Fruit fly (Drosophila melanogaster): ENCODE results near the gene CG15425.

CG15425 gene

dm6 chr2L:4211335-4211753, 46.0 kb upstream of the CG15425 start (continued):
- TF ChIP-seq lz (GFP tag; optimal IDR thresholded peaks at IDR 0.05) (no peak), Sox15 (GFP tag; optimal IDR thresholded peaks at IDR 0.05) (peak; percentile 15), Blimp-1 (GFP tag; optimal IDR thresholded peaks at IDR 0.05) (peak; percentile 28), esn (GFP tag; optimal IDR thresholded peaks at IDR 0.05) (no peak), fd59A (GFP tag; optimal IDR thresholded peaks at IDR 0.05) (peak; percentile 56), dsx (GFP tag; optimal IDR thresholded peaks at IDR 0.05; ENCODE audit: poor library complexity, severe bottlenecking) (peak; percentile 66), topi (GFP tag; optimal IDR thresholded peaks at IDR 0.05) (peak; percentile 64), Sox14 (GFP tag; optimal IDR thresholded peaks at IDR 0.05) (no peak), dac (GFP tag; optimal IDR thresholded peaks at IDR 0.05) (no peak), svp (GFP tag) (peak; percentile 83), CG9139 (GFP tag; optimal IDR thresholded peaks at IDR 0.05) (peak; percentile 73), CG15336 (GFP tag; IDR thresholded peaks at IDR 0.05) (no peak), cyc (GFP tag; optimal IDR thresholded peaks at IDR 0.05) (peak; percentile 54), fd85E (GFP tag; optimal IDR thresholded peaks at IDR 0.05) (no peak)

dm6 chr2L:4218820-4219219, 38.6 kb upstream of the CG15425 start:
- TF ChIP-seq CG6792 (GFP tag; optimal IDR thresholded peaks at IDR 0.05) = no peak
- TF ChIP-seq CG32006 (GFP tag; optimal IDR thresholded peaks at IDR 0.05) = no peak
- no peak for TF ChIP-seq net (GFP tag; optimal IDR thresholded peaks at IDR 0.05)
- no peak for TF ChIP-seq Sox14 (GFP tag; optimal IDR thresholded peaks at IDR 0.05)
- TF ChIP-seq CG16779 (tag; optimal IDR thresholded peaks at IDR 0.05) = no peak
- no peak for TF ChIP-seq Smox (GFP tag; optimal IDR thresholded peaks at IDR 0.05)
- no peak for TF ChIP-seq esn (GFP tag; optimal IDR thresholded peaks at IDR 0.05)
- no peak for TF ChIP-seq CG6854 (GFP tag; optimal IDR thresholded peaks at IDR 0.05)
- no peak for TF ChIP-seq CG3032 (tag; optimal IDR thresholded peaks at IDR 0.05)
- no peak for TF ChIP-seq salr (GFP tag; optimal IDR thresholded peaks at IDR 0.05)
- no peak for TF ChIP-seq Ets96B (tag; optimal IDR thresholded peaks at IDR 0.05)
- TF ChIP-seq CG7368 (GFP tag; optimal IDR thresholded peaks at IDR 0.05) = no peak
- TF ChIP-seq Blimp-1 (GFP tag; optimal IDR thresholded peaks at IDR 0.05) = no peak
- TF ChIP-seq Hr38 (GFP tag; optimal IDR thresholded peaks at IDR 0.05) = no peak
- TF ChIP-seq CG11294 (GFP tag; IDR thresholded peaks at IDR 0.05) = no peak
- no peak for TF ChIP-seq eg (GFP tag; IDR thresholded peaks at IDR 0.05)

- 0 out of 2 replicates have a peak, but pooled peaks have one; percentile 14 for TF ChIP-seq Gug (GFP tag; IDR thresholded peaks at IDR 0.05)
- no peak for TF ChIP-seq Lpt (GFP tag; optimal IDR thresholded peaks at IDR 0.05)
- TF ChIP-seq CG8119 (GFP tag; IDR thresholded peaks at IDR 0.05) = peak; percentile 32; the same call in 1 of the 3 replicates
- peak in 1 of 2 experiments; percentile 12 for TF ChIP-seq ss (GFP tag; optimal IDR thresholded peaks at IDR 0.05)
- peak; percentile 23 for TF ChIP-seq CG3919 (GFP tag; optimal IDR thresholded peaks at IDR 0.05)
- TF ChIP-seq Smox (GFP tag; optimal IDR thresholded peaks at IDR 0.05) = peak; percentile 7
- no peak for TF ChIP-seq salr (GFP tag; optimal IDR thresholded peaks at IDR 0.05)
- peak; percentile 25 for TF ChIP-seq Eip78C (GFP tag)
Measured at dm6 chr2L:4221354-4222001, 35.9 kb upstream of the CG15425 start, which contains the start of gene ft. Gene ft (minus strand): TSS chr2L:4221796.

- TF ChIP-seq CG6792 (GFP tag; optimal IDR thresholded peaks at IDR 0.05) (peak; percentile 85), CG11294 (GFP tag; IDR thresholded peaks at IDR 0.05) (peak; percentile 55; the same call in 1 of the 2 replicates), dac (GFP tag; optimal IDR thresholded peaks at IDR 0.05) (peak; percentile 87), Eip78C (GFP tag) (peak; percentile 96), CG16779 (tag; optimal IDR thresholded peaks at IDR 0.05) (peak; percentile 73), CG6163 (GFP tag; IDR thresholded peaks at IDR 0.05) (peak; percentile 57), Lpt (GFP tag; optimal IDR thresholded peaks at IDR 0.05) (peak; percentile 78), OdsH (GFP tag; optimal IDR thresholded peaks at IDR 0.05) (peak; percentile 92), topi (GFP tag; optimal IDR thresholded peaks at IDR 0.05) (peak; percentile 63), achi (GFP tag; optimal IDR thresholded peaks at IDR 0.05) (peak; percentile 83), Eip93F (GFP tag; optimal IDR thresholded peaks at IDR 0.05) (no peak), CG32006 (GFP tag; optimal IDR thresholded peaks at IDR 0.05) (peak; percentile 91), CG8119 (GFP tag; IDR thresholded peaks at IDR 0.05) (peak; percentile 92), CG6808 (GFP tag; optimal IDR thresholded peaks at IDR 0.05) (peak; percentile 96), net (GFP tag; optimal IDR thresholded peaks at IDR 0.05) (peak; percentile 71), acj6 (GFP tag; optimal IDR thresholded peaks at IDR 0.05) (peak; percentile 79), Eip75B (GFP tag; optimal IDR thresholded peaks at IDR 0.05) (peak; percentile 87), eg (GFP tag; IDR thresholded peaks at IDR 0.05) (peak; percentile 66; the same call in 2 of the 3 replicates), CG15336 (GFP tag; IDR thresholded peaks at IDR 0.05) (peak; percentile 85), salr (GFP tag; optimal IDR thresholded peaks at IDR 0.05) (peak; percentile 70 to 87), pdm3 (GFP tag; optimal IDR thresholded peaks at IDR 0.05) (peak; percentile 89), cyc (GFP tag; optimal IDR thresholded peaks at IDR 0.05) (peak; percentile 67), CG3919 (GFP tag; optimal IDR thresholded peaks at IDR 0.05) (peak; percentile 78)
Measured at dm6 chr2L:4222002-4222920, 35.1 kb upstream of the CG15425 start.
